Worm (Caenorhabditis elegans): ENCODE data around the gene T06A1.1.

T06A1.1 gene

ce11 chrV:1955246-1955645 is 29.9 kb upstream of the T06A1.1 start:
- TF ChIP-seq ttx-3 (tag; optimal IDR thresholded peaks at IDR 0.05) (no peak), nfya-1 (tag; optimal IDR thresholded peaks at IDR 0.05) (peak; percentile 80), F13H6.1 (tag; optimal IDR thresholded peaks at IDR 0.05) (no peak)

- no peak for TF ChIP-seq fkh-6 (tag; optimal IDR thresholded peaks at IDR 0.05)
- no peak for TF ChIP-seq nfya-1 (tag; optimal IDR thresholded peaks at IDR 0.05)
- no peak for TF ChIP-seq unc-42 (tag; optimal IDR thresholded peaks at IDR 0.05)
- no peak for TF ChIP-seq ceh-31 (tag; optimal IDR thresholded peaks at IDR 0.05)
- TF ChIP-seq hlh-15 (tag; optimal IDR thresholded peaks at IDR 0.05) = no peak
- TF ChIP-seq ceh-24 (tag; optimal IDR thresholded peaks at IDR 0.05) = no peak
- no peak for TF ChIP-seq pha-2 (tag; optimal IDR thresholded peaks at IDR 0.05)
- no peak for TF ChIP-seq hlh-30 (tag; optimal IDR thresholded peaks at IDR 0.05; ENCODE audit: insufficient read depth)
- no peak for TF ChIP-seq ahr-1 (tag; optimal IDR thresholded peaks at IDR 0.05)
- TF ChIP-seq unc-55 (GFP tag; optimal IDR thresholded peaks at IDR 0.05) = no peak
- no peak for TF ChIP-seq fkh-10 (GFP tag; optimal IDR thresholded peaks at IDR 0.05)
- TF ChIP-seq npax-4 (tag; optimal IDR thresholded peaks at IDR 0.05) = no peak
- TF ChIP-seq mec-3 (tag; optimal IDR thresholded peaks at IDR 0.05; ENCODE audit: borderline replicate concordance) = no peak
- TF ChIP-seq ceh-9 (tag; optimal IDR thresholded peaks at IDR 0.05) = no peak
Measured at ce11 chrV:1945875-1946274, 20.5 kb upstream of the T06A1.1 start.

- peak; percentile 68 for TF ChIP-seq unc-42 (tag; optimal IDR thresholded peaks at IDR 0.05)
- TF ChIP-seq ceh-18 (tag; optimal IDR thresholded peaks at IDR 0.05) = peak; percentile 26
- peak; percentile 23 for TF ChIP-seq tbx-2 (tag; optimal IDR thresholded peaks at IDR 0.05)
- no peak for TF ChIP-seq hlh-30 (tag; optimal IDR thresholded peaks at IDR 0.05; ENCODE audit: insufficient read depth)
- no peak for TF ChIP-seq ceh-24 (tag; optimal IDR thresholded peaks at IDR 0.05)
- peak; percentile 3 for TF ChIP-seq dmd-4 (tag; optimal IDR thresholded peaks at IDR 0.05; ENCODE audit: borderline replicate concordance)
- no peak for TF ChIP-seq ceh-6 (GFP tag; optimal IDR thresholded peaks at IDR 0.05)
- no peak for TF ChIP-seq ceh-22 (tag; optimal IDR thresholded peaks at IDR 0.05)
- TF ChIP-seq elt-2 (tag; optimal IDR thresholded peaks at IDR 0.05) = no peak
- no peak for TF ChIP-seq lim-6 (tag; optimal IDR thresholded peaks at IDR 0.05)
- TF ChIP-seq nfya-1 (tag; optimal IDR thresholded peaks at IDR 0.05) = no peak
- TF ChIP-seq ceh-31 (tag; optimal IDR thresholded peaks at IDR 0.05) = peak; percentile 56
- no peak for TF ChIP-seq sox-2 (GFP tag; IDR thresholded peaks at IDR 0.05)
- peak; percentile 32 for TF ChIP-seq ceh-14 (tag; optimal IDR thresholded peaks at IDR 0.05)
Measured at ce11 chrV:1943465-1943864, 18.1 kb upstream of the T06A1.1 start.

- no peak for TF ChIP-seq ets-4 (tag; optimal IDR thresholded peaks at IDR 0.05)
- TF ChIP-seq C38D4.7 (GFP tag; optimal IDR thresholded peaks at IDR 0.05) = no peak
- peak; percentile 89 for TF ChIP-seq nfya-1 (tag; optimal IDR thresholded peaks at IDR 0.05)
- no peak for TF ChIP-seq ttx-3 (tag; optimal IDR thresholded peaks at IDR 0.05)
- no peak for TF ChIP-seq ceh-24 (tag; optimal IDR thresholded peaks at IDR 0.05)
- no peak for TF ChIP-seq pag-3 (tag; optimal IDR thresholded peaks at IDR 0.05; ENCODE audit: borderline replicate concordance)
Measured at ce11 chrV:1940472-1941221, 15.3 kb upstream of the T06A1.1 start.

- TF ChIP-seq sdc-2 (tag; optimal IDR thresholded peaks at IDR 0.05) (no peak), unc-42 (tag; optimal IDR thresholded peaks at IDR 0.05) (no peak)
Measured at ce11 chrV:1937963-1938362, 12.6 kb upstream of the T06A1.1 start, which contains the start of gene glb-25. TSS of gene glb-25 (plus strand) at chrV:1938263.

- TF ChIP-seq unc-42 (tag; optimal IDR thresholded peaks at IDR 0.05) (peak; percentile 16), eyg-1 (tag; optimal IDR thresholded peaks at IDR 0.05) (no peak), ets-4 (tag; optimal IDR thresholded peaks at IDR 0.05) (no peak)
Measured at ce11 chrV:1935494-1935893, 10.1 kb upstream of the T06A1.1 start.
